Fruit fly (Drosophila melanogaster): ENCODE measurements around the gene CG12206.

- TF ChIP-seq psq (GFP tag; optimal IDR thresholded peaks at IDR 0.05): no peak
- TF ChIP-seq usp (GFP tag; optimal IDR thresholded peaks at IDR 0.05): no peak
- TF ChIP-seq N (GFP tag; optimal IDR thresholded peaks at IDR 0.05): no peak
- TF ChIP-seq dl (GFP tag; optimal IDR thresholded peaks at IDR 0.05; ENCODE audit: insufficient read depth in 1 of 2, partially characterized antibody in 2 of 2): no peak
- no peak for TF ChIP-seq pan (optimal IDR thresholded peaks at IDR 0.05)
- no peak for TF ChIP-seq br (GFP tag; optimal IDR thresholded peaks at IDR 0.05)
Measured at dm6 chrX:3470467-3471079, 3.8 kb downstream of the CG12206 start.
